Worm (Caenorhabditis elegans) whole organism, L3 larva: ENCODE measurements around the gene nhr-225.
A peak's percentile ranks its signal among the peaks of the same experiment; 100 is the strongest.
"Not testable (repeated sequence)": the region's sequence is repeated elsewhere in the genome, so short reads cannot be mapped to it uniquely, and the experiment has no call there.

Experiments
- R02D3.7 ChIP-seq: fragments of 150-350 bp; optimal IDR thresholded peaks from 2 replicates; lab custom pipeline; 2014; ENCODE audit warnings: missing biosample characterization, missing genetic modification characterization
- ZK546.5 ChIP-seq: sonication (generic microtip); optimal IDR thresholded peaks from 2 replicates; lab custom pipeline; 2017; ENCODE audit warnings: missing biosample characterization, missing genetic modification characterization
- aly-2 ChIP-seq: fragments of 150-350 bp; optimal IDR thresholded peaks from 2 replicates; lab custom pipeline; 2014; ENCODE audit warnings: missing biosample characterization, missing genetic modification characterization
- ama-1 ChIP-seq: fragments of 150-350 bp; optimal IDR thresholded peaks from 2 replicates; lab custom pipeline; 2018
- ceh-16 ChIP-seq: sonication (generic microtip); optimal IDR thresholded peaks from 2 replicates; lab custom pipeline; 2017; ENCODE audit warnings: missing biosample characterization, missing genetic modification characterization
- ceh-82 ChIP-seq: fragments of 150-350 bp; optimal IDR thresholded peaks from 2 replicates; lab custom pipeline; 2014; ENCODE audit warnings: missing biosample characterization, missing genetic modification characterization
- ceh-9 ChIP-seq: sonication (generic microtip); optimal IDR thresholded peaks from 2 replicates; lab custom pipeline; 2018; ENCODE audit warnings: missing biosample characterization, missing genetic modification characterization
- daf-12 ChIP-seq: fragments of 150-350 bp; optimal IDR thresholded peaks from 2 replicates; lab custom pipeline; 2014; ENCODE audit warnings: missing biosample characterization, missing genetic modification reagents, missing genetic modification characterization
- elt-2 ChIP-seq: sonication (generic microtip); optimal IDR thresholded peaks from 2 replicates; lab custom pipeline; 2016; ENCODE audit warnings: missing genetic modification reagents, mild to moderate bottlenecking, missing genetic modification characterization, missing compliant biosample characterization
- elt-3 ChIP-seq, 3 experiments: fragments of 150-350 bp in 1 of 3; sonication (generic microtip) in 2 of 3; optimal IDR thresholded peaks; 2 replicates in 2 of 3; 4 replicates in 1 of 3; lab custom pipeline; 2014 to 2017; ENCODE audit warnings: missing biosample characterization in 3 of 3, missing genetic modification characterization in 3 of 3
- eor-1 ChIP-seq, 2 experiments: fragments of 150-350 bp; optimal IDR thresholded peaks; 2 replicates each; lab custom pipeline; 2014 to 2018; ENCODE audit warnings: missing biosample characterization in 2 of 2, missing genetic modification characterization in 2 of 2
- fkh-10 ChIP-seq: sonication (generic microtip); optimal IDR thresholded peaks from 2 replicates; lab custom pipeline; 2017; ENCODE audit warnings: missing biosample characterization, missing genetic modification reagents, missing genetic modification characterization
- fkh-2 ChIP-seq: fragments of 150-350 bp; optimal IDR thresholded peaks from 2 replicates; lab custom pipeline; 2014; ENCODE audit warnings: missing biosample characterization, missing genetic modification reagents, missing genetic modification characterization
- fos-1 ChIP-seq: fragments of 150-350 bp; optimal IDR thresholded peaks from 2 replicates; lab custom pipeline; 2014; ENCODE audit warnings: missing biosample characterization, missing genetic modification characterization
- hmg-11 ChIP-seq: sonication (generic microtip); optimal IDR thresholded peaks from 2 replicates; lab custom pipeline; 2016; ENCODE audit warnings: missing genetic modification characterization, missing compliant biosample characterization
- jun-1 ChIP-seq: fragments of 150-350 bp; optimal IDR thresholded peaks from 2 replicates; lab custom pipeline; 2014; ENCODE audit warnings: missing biosample characterization, missing genetic modification reagents, missing genetic modification characterization
- lin-15B ChIP-seq: fragments of 150-350 bp; optimal IDR thresholded peaks from 2 replicates; lab custom pipeline; 2014; ENCODE audit warnings: missing biosample characterization, missing genetic modification characterization
- lin-39 ChIP-seq: fragments of 150-350 bp; optimal IDR thresholded peaks from 2 replicates; lab custom pipeline; 2018; ENCODE audit warnings: missing biosample characterization, missing genetic modification reagents, missing genetic modification characterization
- lsy-12 ChIP-seq: sonication (generic microtip); optimal IDR thresholded peaks from 2 replicates; lab custom pipeline; 2016; ENCODE audit warnings: mild to moderate bottlenecking, missing genetic modification characterization, missing compliant biosample characterization
- mdl-1 ChIP-seq: fragments of 150-350 bp; optimal IDR thresholded peaks from 2 replicates; lab custom pipeline; 2014; ENCODE audit warnings: missing biosample characterization, missing genetic modification characterization
- nfya-1 ChIP-seq: sonication (generic microtip); optimal IDR thresholded peaks from 2 replicates; lab custom pipeline; 2017; ENCODE audit warnings: missing genetic modification characterization, mild to moderate bottlenecking, missing compliant biosample characterization, antibody characterized with exemption, moderate library complexity; ENCODE audit not compliant: insufficient read depth
- nhr-11 ChIP-seq: fragments of 150-350 bp; optimal IDR thresholded peaks from 2 replicates; lab custom pipeline; 2014; ENCODE audit warnings: missing biosample characterization, missing genetic modification characterization
- nhr-12 ChIP-seq: fragments of 150-350 bp; optimal IDR thresholded peaks from 2 replicates; lab custom pipeline; 2014; ENCODE audit warnings: missing biosample characterization, missing genetic modification characterization
- nhr-23 ChIP-seq: fragments of 150-350 bp; optimal IDR thresholded peaks from 2 replicates; lab custom pipeline; 2014; ENCODE audit warnings: missing biosample characterization, missing genetic modification reagents, missing genetic modification characterization
- nhr-237 ChIP-seq: fragments of 150-350 bp; optimal IDR thresholded peaks from 2 replicates; lab custom pipeline; 2014; ENCODE audit warnings: missing biosample characterization, missing genetic modification characterization
- nhr-76 ChIP-seq: fragments of 150-350 bp; sonication (generic microtip); optimal IDR thresholded peaks from 5 replicates; lab custom pipeline; 2014; ENCODE audit warnings: missing biosample characterization, missing genetic modification characterization
- nhr-77 ChIP-seq: fragments of 150-350 bp; optimal IDR thresholded peaks from 2 replicates; lab custom pipeline; 2014; ENCODE audit warnings: missing biosample characterization, missing genetic modification characterization
- pha-4 ChIP-seq: fragments of 150-350 bp; optimal IDR thresholded peaks from 2 replicates; lab custom pipeline; 2014; ENCODE audit warnings: missing biosample characterization, missing genetic modification reagents, missing genetic modification characterization
- pqm-1 ChIP-seq: fragments of 150-350 bp; optimal IDR thresholded peaks from 2 replicates; lab custom pipeline; 2017; ENCODE audit warnings: missing biosample characterization, missing genetic modification characterization, inconsistent platforms
- sea-2 ChIP-seq: fragments of 150-350 bp; sonication (generic microtip); optimal IDR thresholded peaks from 4 replicates; lab custom pipeline; 2014; ENCODE audit warnings: missing biosample characterization, missing genetic modification reagents, missing genetic modification characterization
- snpc-4 ChIP-seq: fragments of 150-350 bp; optimal IDR thresholded peaks from 2 replicates; lab custom pipeline; 2014; ENCODE audit warnings: missing biosample characterization, missing genetic modification characterization
- unc-39 ChIP-seq: sonication (generic microtip); optimal IDR thresholded peaks from 4 replicates; lab custom pipeline; 2017; ENCODE audit warnings: missing biosample characterization, missing genetic modification characterization
- ztf-11 ChIP-seq: fragments of 150-350 bp; optimal IDR thresholded peaks from 2 replicates; lab custom pipeline; 2014; ENCODE audit warnings: missing biosample characterization, missing genetic modification characterization

nhr-225 gene

DNA sequence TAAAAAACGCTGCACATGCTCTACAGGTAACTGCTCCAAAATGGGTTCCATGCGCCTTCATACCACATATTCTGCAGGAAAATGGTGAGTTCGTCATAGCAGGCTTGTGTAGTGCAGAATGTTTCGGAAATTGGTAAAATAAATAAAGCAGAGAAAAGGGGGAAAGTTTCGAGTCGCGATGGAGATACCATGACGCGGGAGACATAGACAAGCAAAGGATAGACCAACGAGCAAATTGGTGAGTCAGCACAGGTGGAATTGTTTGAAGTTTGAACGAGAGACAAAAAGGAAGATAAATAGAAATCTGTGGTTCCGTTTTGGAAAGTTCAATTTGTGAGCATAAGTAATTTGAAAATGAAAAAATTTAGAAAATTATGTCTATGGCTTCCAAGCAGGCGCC lies at the start of gene nhr-225:
TSS of gene nhr-225 (minus strand) at position 146 of the 400 bp plus-strand sequence.
- TF ChIP-seq elt-2 (tag; lab: Kevin White, UChicago) (no peak), pha-4 (tag; lab: Kevin White, UChicago) (peak; percentile 76)

DNA sequence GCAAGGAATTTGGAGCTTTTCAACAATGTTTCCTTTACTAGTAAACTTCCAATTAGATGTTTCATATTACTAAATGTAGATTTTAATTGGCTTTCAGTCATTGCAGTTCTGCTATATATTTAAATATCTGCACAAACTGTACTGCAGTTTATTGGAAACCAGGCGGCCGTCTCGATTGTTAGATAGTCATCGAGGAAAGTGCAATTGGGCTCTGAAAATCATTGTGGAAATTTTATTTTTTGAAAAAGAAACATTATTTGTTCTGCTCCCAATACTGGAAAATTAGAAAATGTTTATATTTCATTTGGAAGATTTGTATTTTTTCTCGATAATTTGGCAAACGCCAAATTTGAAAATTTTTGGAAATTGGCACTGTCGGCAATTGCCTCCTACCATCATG lies 48.3 kb upstream of the nhr-225 start, which contains the start of gene irld-29:
TSS of gene irld-29 (minus strand) at position 101 of the 400 bp plus-strand sequence.
- TF ChIP-seq sea-2 (GFP tag; lab: Kevin White, UChicago) = no peak
- no peak for TF ChIP-seq R02D3.7 (tag; lab: Kevin White, UChicago)
- no peak for TF ChIP-seq ceh-9 (tag; lab: Kevin White, UChicago)
- TF ChIP-seq pqm-1 (tag; lab: Kevin White, UChicago) = no peak
- TF ChIP-seq lin-15B = no peak
- no peak for TF ChIP-seq eor-1 (tag; optimal IDR thresholded peaks at IDR 0.05; lab: Kevin White, UChicago)
- TF ChIP-seq, all 47 proteins: peak for 0

DNA sequence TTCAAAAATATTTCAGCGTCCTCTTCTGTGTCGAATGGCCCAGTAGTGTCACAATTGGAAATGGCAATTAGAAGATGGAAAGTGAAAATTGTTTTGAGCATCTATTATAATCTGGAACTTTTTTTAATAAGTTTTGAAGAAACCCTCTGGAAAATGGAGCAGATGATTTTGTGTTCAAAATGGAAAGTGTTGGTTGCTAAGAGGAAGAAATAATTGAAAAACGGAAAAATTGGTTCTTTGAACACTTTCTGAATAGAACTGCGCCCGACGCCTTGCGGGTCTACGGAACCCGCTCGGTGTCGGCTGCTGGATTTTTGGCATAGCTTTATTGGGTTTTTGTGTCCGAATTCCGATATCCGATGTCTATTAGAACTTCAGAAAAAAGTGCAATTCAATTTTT lies 45.9 kb upstream of the nhr-225 start, which contains the start of gene irld-28:
TSS of gene irld-28 (minus strand) at position 101 of the 400 bp plus-strand sequence.
- TF ChIP-seq ceh-16 (tag; lab: Kevin White, UChicago) (no peak), elt-3 (tag; optimal IDR thresholded peaks at IDR 0.05; lab: Kevin White, UChicago) (no peak), ama-1 (no peak), R02D3.7 (tag; lab: Kevin White, UChicago) (no peak), unc-39 (tag; lab: Kevin White, UChicago) (no peak), ZK546.5 (tag; lab: Kevin White, UChicago) (no peak), nhr-237 (tag; lab: Kevin White, UChicago) (no peak), nhr-12 (tag; lab: Kevin White, UChicago) (no peak), nhr-11 (tag; lab: Kevin White, UChicago) (no peak), lsy-12 (no peak), aly-2 (tag; lab: Kevin White, UChicago) (no peak), fos-1 (no peak), hmg-11 (tag; lab: Kevin White, UChicago) (no peak), eor-1 (tag; optimal IDR thresholded peaks at IDR 0.05; lab: Kevin White, UChicago) (no peak), nhr-76 (tag; lab: Kevin White, UChicago) (no peak)
- TF ChIP-seq, all 47 proteins: peak for 0

DNA sequence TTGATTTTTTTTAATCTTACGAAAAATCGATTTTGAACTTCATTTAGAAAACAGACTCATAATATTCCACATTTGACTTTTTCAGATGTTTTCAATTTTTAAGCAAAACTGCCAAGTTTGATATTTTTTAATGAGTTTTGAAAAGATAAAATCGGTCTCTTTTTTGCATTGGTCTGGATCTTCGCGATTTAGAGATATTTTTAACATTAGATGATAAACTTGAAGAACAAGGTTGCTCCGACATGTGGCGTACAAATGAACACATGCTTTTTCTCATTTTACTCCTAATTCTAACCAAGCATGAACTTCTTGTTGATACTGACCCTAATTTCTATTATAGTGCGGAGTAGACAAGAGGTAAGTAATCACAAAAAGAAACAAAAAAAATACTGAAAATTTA lies 41.3 kb upstream of the nhr-225 start, which contains the start of gene irld-32:
TSS of gene irld-32 (plus strand) at position 301 of the 400 bp plus-strand sequence.
- not testable (repeated sequence) for TF ChIP-seq ZK546.5, ztf-11, nfya-1 (tag; lab: Kevin White, UChicago)
- TF ChIP-seq, all 47 proteins: peak for 0; not testable (repeated sequence) for 47

DNA sequence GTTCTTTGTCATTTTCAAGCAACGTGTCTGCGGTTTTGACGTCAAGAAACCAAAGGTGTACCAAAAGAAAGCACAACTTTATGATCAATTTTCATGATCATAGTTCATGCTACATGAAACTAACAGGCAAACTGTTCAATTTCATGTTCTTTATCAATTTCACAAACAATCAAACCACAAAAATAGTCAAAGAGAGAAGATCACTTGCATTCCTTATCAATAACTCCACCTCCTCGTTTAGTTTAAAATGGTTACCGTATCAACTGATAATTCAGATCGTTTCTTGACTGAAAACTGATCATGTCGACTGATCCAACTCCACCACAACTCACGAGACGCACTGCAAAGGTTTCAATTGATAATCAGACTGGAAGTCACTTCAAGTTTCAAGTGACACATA lies 39.9 kb upstream of the nhr-225 start, which contains the start of gene pud-1.1:
TSS of gene pud-1.1 (plus strand) at position 301 of the 400 bp plus-strand sequence.
- not testable (repeated sequence) for TF ChIP-seq snpc-4 (tag; lab: Kevin White, UChicago); elt-3 (tag; optimal IDR thresholded peaks at IDR 0.05; lab: Kevin White, UChicago); ceh-9 (tag; lab: Kevin White, UChicago)

DNA sequence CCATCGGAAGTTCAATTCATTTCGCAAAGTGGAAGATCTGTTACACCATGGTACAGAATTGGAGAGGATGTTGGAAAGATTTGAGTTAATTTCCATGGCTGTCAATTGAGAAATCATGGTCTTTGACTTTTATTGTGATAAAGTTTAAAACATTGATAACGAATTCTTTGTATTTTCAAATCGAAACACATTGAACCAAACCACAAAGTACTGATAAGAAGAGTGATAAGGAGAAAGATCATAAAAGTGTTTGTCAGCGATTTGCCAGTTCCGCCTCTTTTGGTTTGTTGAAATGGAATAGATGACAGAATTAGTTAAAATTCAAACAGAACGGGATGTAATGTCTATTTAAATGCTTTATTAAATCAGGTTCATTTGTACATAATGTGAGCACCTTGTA lies 36.9 kb upstream of the nhr-225 start:
- TF ChIP-seq jun-1 (tag; lab: Kevin White, UChicago) (peak; percentile 58), pha-4 (tag; lab: Kevin White, UChicago) (peak; percentile 30), elt-2 (tag; lab: Kevin White, UChicago) (peak; percentile 98), nfya-1 (tag; lab: Kevin White, UChicago) (peak; percentile 41), pqm-1 (tag; lab: Kevin White, UChicago) (peak; percentile 99), ceh-9 (tag; lab: Kevin White, UChicago) (no peak), nhr-12 (tag; lab: Kevin White, UChicago) (no peak), ztf-11 (tag; lab: Kevin White, UChicago) (no peak)
- TF ChIP-seq, all 47 proteins: peak for 5

DNA sequence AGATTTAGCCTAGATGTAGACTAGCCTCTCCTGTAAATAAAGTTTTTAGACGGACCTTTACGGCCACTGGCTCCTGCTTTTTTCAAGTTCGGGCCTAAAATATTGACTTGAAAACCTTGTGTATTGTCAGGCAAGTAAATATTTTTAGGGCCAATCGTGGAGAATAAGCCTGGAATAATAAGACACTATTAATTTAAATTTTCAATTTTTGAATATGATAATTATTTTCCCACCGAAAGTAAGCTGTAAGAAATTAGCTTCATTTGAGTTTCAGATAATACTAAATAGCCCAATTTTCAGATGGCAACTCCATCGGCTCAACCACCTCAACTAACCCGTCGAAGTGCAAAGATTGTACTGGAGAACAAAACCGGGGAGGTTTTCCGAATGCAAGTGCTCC lies 36.1 kb upstream of the nhr-225 start, which contains the start of gene pud-4:
TSS of gene pud-4 (plus strand) at position 301 of the 400 bp plus-strand sequence.
- TF ChIP-seq sea-2 (GFP tag; lab: Kevin White, UChicago) (no peak), nhr-23 (tag; lab: Kevin White, UChicago) (no peak), daf-12 (tag; lab: Kevin White, UChicago) (no peak), nhr-77 (tag; lab: Kevin White, UChicago) (no peak), fkh-10 (GFP tag; lab: Kevin White, UChicago) (no peak), hmg-11 (tag; lab: Kevin White, UChicago) (no peak), pqm-1 (tag; lab: Kevin White, UChicago) (no peak), fkh-2 (tag; lab: Kevin White, UChicago) (no peak), lin-39 (tag; lab: Kevin White, UChicago) (no peak), mdl-1 (tag; lab: Kevin White, UChicago) (no peak), unc-39 (tag; lab: Kevin White, UChicago) (no peak), ceh-82 (tag; lab: Kevin White, UChicago) (no peak), nhr-76 (tag; lab: Kevin White, UChicago) (no peak), R02D3.7 (tag; lab: Kevin White, UChicago) (no peak), nhr-237 (tag; lab: Kevin White, UChicago) (no peak), elt-3 (tag; optimal IDR thresholded peaks at IDR 0.05; lab: Kevin White, UChicago) (no peak), aly-2 (tag; lab: Kevin White, UChicago) (no peak), ceh-9 (tag; lab: Kevin White, UChicago) (no peak), fos-1 (no peak), jun-1 (tag; lab: Kevin White, UChicago) (no peak)
- TF ChIP-seq, all 47 proteins: peak for 0
